Fruit fly (Drosophila melanogaster) whole organism, prepupa: ENCODE data around the gene MED14.

ENCODE experiments used
- Blimp-1 ChIP-seq: fragments of 200-800 bp; sonication (Bioruptor generic); optimal IDR thresholded peaks from 3 replicates; lab custom pipeline; 2017; ENCODE audit warnings: missing biosample characterization, missing genetic modification characterization, mild to moderate bottlenecking, moderate library complexity, missing genetic modification reagents
- CG11902 ChIP-seq: fragments of 200-800 bp; sonication (Bioruptor generic); optimal IDR thresholded peaks from 3 replicates; lab custom pipeline; 2016; ENCODE audit warnings: missing biosample characterization, missing genetic modification characterization
- CG16779 ChIP-seq: fragments of 200-800 bp; sonication (Bioruptor generic); optimal IDR thresholded peaks from 3 replicates; lab custom pipeline; 2017; ENCODE audit warnings: missing biosample characterization, mild to moderate bottlenecking, missing genetic modification characterization
- CG3919 ChIP-seq: fragments of 200-800 bp; sonication (Bioruptor generic); optimal IDR thresholded peaks from 3 replicates; lab custom pipeline; 2016; ENCODE audit warnings: missing biosample characterization, missing genetic modification characterization
- CG8119 ChIP-seq: fragments of 200-800 bp; sonication (Bioruptor generic); IDR thresholded peaks from 3 replicates; pipeline ENCODE4 v1.3.6; 2022; ENCODE audit warnings: missing biosample characterization, missing genetic modification characterization
- CG8319 ChIP-seq: fragments of 200-800 bp; sonication (Bioruptor generic); optimal IDR thresholded peaks from 3 replicates; lab custom pipeline; 2016; ENCODE audit warnings: missing biosample characterization, missing genetic modification characterization
- Sox102F ChIP-seq: fragments of 200-800 bp; sonication (Bioruptor generic); optimal IDR thresholded peaks from 2 replicates; lab custom pipeline; 2016; ENCODE audit warnings: missing biosample characterization, mild to moderate bottlenecking, missing genetic modification characterization
- Sox14 ChIP-seq: fragments of 200-800 bp; sonication (Bioruptor generic); optimal IDR thresholded peaks from 3 replicates; lab custom pipeline; 2016; ENCODE audit warnings: missing biosample characterization, missing genetic modification characterization
- dsx ChIP-seq: fragments of 200-800 bp; optimal IDR thresholded peaks from 3 replicates; lab custom pipeline; 2019; ENCODE audit warnings: missing biosample characterization, mild to moderate bottlenecking, missing genetic modification characterization, moderate library complexity; ENCODE audit not compliant: poor library complexity, severe bottlenecking
- pdm3 ChIP-seq: fragments of 200-800 bp; sonication (Bioruptor generic); optimal IDR thresholded peaks from 3 replicates; lab custom pipeline; 2016; ENCODE audit warnings: missing biosample characterization, missing genetic modification characterization

dm6 chr3L:544203-544602 lies 48.8 kb upstream of the MED14 start:
- TF ChIP-seq Sox14 (GFP tag; lab: Kevin White, UChicago), result no peak
- no peak for TF ChIP-seq CG3919 (GFP tag; lab: Kevin White, UChicago)
- no peak for TF ChIP-seq CG8319 (GFP tag; lab: Kevin White, UChicago)
- TF ChIP-seq CG11902 (GFP tag; lab: Kevin White, UChicago), result no peak
- no peak for TF ChIP-seq CG8119 (GFP tag; lab: Robert Waterston, UW)
- no peak for TF ChIP-seq Sox102F
- TF ChIP-seq dsx (GFP tag; lab: Kevin White, UChicago), result no peak
- TF ChIP-seq pdm3 (GFP tag; lab: Kevin White, UChicago), result no peak
- TF ChIP-seq Blimp-1 (GFP tag; lab: Kevin White, UChicago), result no peak
- no peak for TF ChIP-seq CG16779 (tag; lab: Kevin White, UChicago)
